Fruit fly (Drosophila melanogaster) whole organism, embryonic: ENCODE data around the gene Jhbp3.

Experiments
- Abd-B ChIP-seq: fragments of 200-800 bp; sonication (Bioruptor generic); optimal IDR thresholded peaks from 2 replicates; lab custom pipeline; 2018; ENCODE audit warnings: missing biosample characterization, mild to moderate bottlenecking, missing genetic modification characterization, moderate library complexity
- B-H2 ChIP-seq: fragments of 200-800 bp; sonication (Bioruptor generic); optimal IDR thresholded peaks from 2 replicates; lab custom pipeline; 2018; ENCODE audit warnings: missing biosample characterization, mild to moderate bottlenecking, missing genetic modification characterization
- CG10209 ChIP-seq: fragments of 200-800 bp; sonication (Bioruptor generic); optimal IDR thresholded peaks from 3 replicates; lab custom pipeline; 2017; ENCODE audit warnings: missing biosample characterization, mild to moderate bottlenecking, missing genetic modification characterization, missing genetic modification reagents
- CG10462 ChIP-seq: fragments of 200-800 bp; sonication (Bioruptor generic); optimal IDR thresholded peaks from 2 replicates; lab custom pipeline; 2016; ENCODE audit warnings: missing biosample characterization, missing genetic modification characterization
- CG11695 ChIP-seq: fragments of 200-800 bp; sonication (Bioruptor generic); IDR thresholded peaks from 3 replicates; pipeline ENCODE4 v1.3.6; 2022; ENCODE audit warnings: missing biosample characterization, missing genetic modification characterization
- CG11696 ChIP-seq: fragments of 200-800 bp; sonication (Bioruptor generic); IDR thresholded peaks from 2 replicates; pipeline ENCODE4 v1.3.6; 2022; ENCODE audit warnings: missing biosample characterization, missing genetic modification characterization
- CG1233 ChIP-seq: fragments of 200-800 bp; sonication (Bioruptor generic); optimal IDR thresholded peaks from 4 replicates; lab custom pipeline; 2018; ENCODE audit warnings: missing biosample characterization, mild to moderate bottlenecking, missing genetic modification characterization
- CG12659 ChIP-seq: fragments of 200-800 bp; sonication (Bioruptor generic); optimal IDR thresholded peaks from 3 replicates; lab custom pipeline; 2017; ENCODE audit warnings: mild to moderate bottlenecking, missing biosample characterization, missing genetic modification reagents, missing genetic modification characterization
- CG12942 ChIP-seq: fragments of 200-800 bp; sonication (Bioruptor generic); optimal IDR thresholded peaks from 3 replicates; lab custom pipeline; 2016; ENCODE audit warnings: missing biosample characterization, missing genetic modification characterization
- CG14050 ChIP-seq: fragments of 200-800 bp; sonication (Bioruptor generic); IDR thresholded peaks from 3 replicates; pipeline ENCODE4 v1.3.6; 2022; ENCODE audit warnings: missing biosample characterization, missing genetic modification characterization
- CG15269 ChIP-seq: fragments of 200-800 bp; sonication (Bioruptor generic); optimal IDR thresholded peaks from 2 replicates; lab custom pipeline; 2018; ENCODE audit warnings: missing biosample characterization, mild to moderate bottlenecking, missing genetic modification characterization, moderate library complexity
- CG1647 ChIP-seq: fragments of 200-800 bp; sonication (Bioruptor generic); optimal IDR thresholded peaks from 3 replicates; lab custom pipeline; 2016; ENCODE audit warnings: missing biosample characterization, missing genetic modification characterization
- CG17912 ChIP-seq: fragments of 200-800 bp; sonication (Bioruptor generic); optimal IDR thresholded peaks from 2 replicates; lab custom pipeline; 2018; ENCODE audit warnings: missing biosample characterization, mild to moderate bottlenecking, missing genetic modification characterization
- CG18262 ChIP-seq: fragments of 200-800 bp; optimal IDR thresholded peaks from 3 replicates; lab custom pipeline; 2019; ENCODE audit warnings: missing biosample characterization, mild to moderate bottlenecking, missing genetic modification characterization, moderate library complexity
- CG2199 ChIP-seq: fragments of 200-800 bp; sonication (Bioruptor generic); IDR thresholded peaks from 3 replicates; pipeline ENCODE4 v1.3.6; 2022; ENCODE audit warnings: missing biosample characterization, missing genetic modification characterization
- CG2875 ChIP-seq: fragments of 200-800 bp; sonication (Bioruptor generic); optimal IDR thresholded peaks from 2 replicates; lab custom pipeline; 2017; ENCODE audit warnings: missing biosample characterization, mild to moderate bottlenecking, missing genetic modification characterization, missing genetic modification reagents
- CG30020 ChIP-seq: fragments of 200-800 bp; optimal IDR thresholded peaks from 2 replicates; lab custom pipeline; 2019; ENCODE audit warnings: missing biosample characterization, mild to moderate bottlenecking, missing genetic modification characterization, moderate library complexity
- CG31441 ChIP-seq: fragments of 200-800 bp; sonication (Bioruptor generic); IDR thresholded peaks from 2 replicates; pipeline ENCODE4 v1.3.6; 2022; ENCODE audit warnings: missing biosample characterization, missing genetic modification characterization
- CG3281 ChIP-seq: fragments of 200-800 bp; sonication (Bioruptor generic); optimal IDR thresholded peaks from 3 replicates; lab custom pipeline; 2017; ENCODE audit warnings: missing biosample characterization, mild to moderate bottlenecking, missing genetic modification characterization
- CG33557 ChIP-seq: fragments of 200-800 bp; sonication (Bioruptor generic); optimal IDR thresholded peaks from 2 replicates; lab custom pipeline; 2019; ENCODE audit warnings: missing biosample characterization, mild to moderate bottlenecking, missing genetic modification characterization, moderate library complexity
- CG34376 ChIP-seq: fragments of 200-800 bp; sonication (Bioruptor generic); optimal IDR thresholded peaks from 2 replicates; lab custom pipeline; 2018; ENCODE audit warnings: missing biosample characterization, mild to moderate bottlenecking, missing genetic modification characterization
- CG34422 ChIP-seq: fragments of 200-800 bp; sonication (Bioruptor generic); IDR thresholded peaks from 3 replicates; pipeline ENCODE4 v1.3.6; 2022; ENCODE audit warnings: missing biosample characterization, missing genetic modification characterization
- CG4360 ChIP-seq: fragments of 200-800 bp; sonication (Bioruptor generic); IDR thresholded peaks from 2 replicates; pipeline ENCODE4 v1.3.6; 2022; ENCODE audit warnings: missing biosample characterization, missing genetic modification characterization
- CG43689 ChIP-seq: fragments of 200-800 bp; sonication (Bioruptor generic); IDR thresholded peaks from 2 replicates; pipeline ENCODE4 v1.3.6; 2022; ENCODE audit warnings: missing biosample characterization, missing genetic modification characterization
- CG4617 ChIP-seq: fragments of 200-800 bp; sonication (Bioruptor generic); optimal IDR thresholded peaks from 3 replicates; lab custom pipeline; 2016; ENCODE audit warnings: missing biosample characterization, missing genetic modification characterization, borderline replicate concordance
- CG4820 ChIP-seq: fragments of 200-800 bp; sonication (Bioruptor generic); optimal IDR thresholded peaks from 3 replicates; lab custom pipeline; 2016; ENCODE audit warnings: missing biosample characterization, missing genetic modification characterization
- CG5180 ChIP-seq: fragments of 200-800 bp; sonication (Bioruptor generic); optimal IDR thresholded peaks from 3 replicates; lab custom pipeline; 2017; ENCODE audit warnings: missing biosample characterization, missing genetic modification characterization, mild to moderate bottlenecking, moderate library complexity, missing genetic modification reagents
- CG6689 ChIP-seq: fragments of 200-800 bp; sonication (Bioruptor generic); IDR thresholded peaks from 2 replicates; pipeline ENCODE4 v1.3.6; 2022; ENCODE audit warnings: missing biosample characterization, missing genetic modification characterization
- CG6765 ChIP-seq: fragments of 200-800 bp; sonication (Bioruptor generic); optimal IDR thresholded peaks from 3 replicates; lab custom pipeline; 2017; ENCODE audit warnings: missing biosample characterization, mild to moderate bottlenecking, missing genetic modification characterization
- CG7987 ChIP-seq: fragments of 200-800 bp; sonication (Bioruptor generic); optimal IDR thresholded peaks from 2 replicates; lab custom pipeline; 2018; ENCODE audit warnings: missing biosample characterization, mild to moderate bottlenecking, missing genetic modification characterization, moderate library complexity
- CkIIα-i1 ChIP-seq: fragments of 200-800 bp; sonication (Bioruptor generic); IDR thresholded peaks from 2 replicates; pipeline ENCODE4 v1.3.6; 2022; ENCODE audit warnings: missing biosample characterization, missing genetic modification characterization
- CrebB ChIP-seq: fragments of 200-800 bp; sonication (Bioruptor generic); optimal IDR thresholded peaks from 3 replicates; lab custom pipeline; 2018; ENCODE audit warnings: missing biosample characterization, mild to moderate bottlenecking, missing genetic modification characterization
- Dfd ChIP-seq, 2 experiments: fragments of >200 bp; optimal IDR thresholded peaks; 2 replicates each; lab custom pipeline; 2017; ENCODE audit warnings: missing biosample characterization in 2 of 2, missing genetic modification characterization in 2 of 2
- H15 ChIP-seq: fragments of 200-800 bp; sonication (Bioruptor generic); IDR thresholded peaks from 3 replicates; pipeline ENCODE4 v1.3.6; 2022; ENCODE audit warnings: missing biosample characterization, missing genetic modification characterization
- Hmr ChIP-seq: fragments of 200-800 bp; sonication (Bioruptor generic); optimal IDR thresholded peaks from 3 replicates; lab custom pipeline; 2017; ENCODE audit warnings: mild to moderate bottlenecking, missing biosample characterization, missing genetic modification reagents, missing genetic modification characterization
- Lim3 ChIP-seq: fragments of 200-800 bp; sonication (Bioruptor generic); IDR thresholded peaks from 2 replicates; pipeline ENCODE4 v1.3.6; 2022; ENCODE audit warnings: missing biosample characterization, missing genetic modification characterization
- MBD-R2 ChIP-seq: fragments of 200-800 bp; sonication (Bioruptor generic); IDR thresholded peaks from 2 replicates; pipeline ENCODE4 v1.3.6; 2022; ENCODE audit warnings: missing biosample characterization, missing genetic modification characterization
- Nf-YA ChIP-seq: fragments of 200-800 bp; sonication (Bioruptor generic); IDR thresholded peaks from 2 replicates; pipeline ENCODE4 v1.3.6; 2022; ENCODE audit warnings: missing biosample characterization, missing genetic modification characterization
- Six4 ChIP-seq: fragments of 200-800 bp; sonication (Bioruptor generic); optimal IDR thresholded peaks from 2 replicates; lab custom pipeline; 2016; ENCODE audit warnings: missing biosample characterization, missing genetic modification characterization
- TFAM ChIP-seq: fragments of 200-800 bp; sonication (Bioruptor generic); optimal IDR thresholded peaks from 2 replicates; lab custom pipeline; 2017; ENCODE audit warnings: missing biosample characterization, missing genetic modification characterization, inconsistent platforms
- ab ChIP-seq: fragments of 200-800 bp; sonication (Bioruptor generic); optimal IDR thresholded peaks from 2 replicates; lab custom pipeline; 2016; ENCODE audit warnings: missing biosample characterization, missing genetic modification characterization
- dati ChIP-seq: fragments of 200-800 bp; sonication (Bioruptor generic); IDR thresholded peaks from 2 replicates; pipeline ENCODE4 v1.3.6; 2022; ENCODE audit warnings: missing biosample characterization, missing genetic modification characterization
- nerfin-1 ChIP-seq: fragments of 200-800 bp; sonication (Bioruptor generic); optimal IDR thresholded peaks from 3 replicates; lab custom pipeline; 2019; ENCODE audit warnings: missing biosample characterization, mild to moderate bottlenecking, missing genetic modification characterization, moderate library complexity
- rib ChIP-seq: fragments of 200-800 bp; sonication (Bioruptor generic); IDR thresholded peaks from 2 replicates; pipeline ENCODE4 v1.3.6; 2022; ENCODE audit warnings: missing biosample characterization, missing genetic modification characterization
- ro ChIP-seq: fragments of 200-800 bp; sonication (Bioruptor generic); IDR thresholded peaks from 2 replicates; pipeline ENCODE4 v1.3.6; 2022; ENCODE audit warnings: missing biosample characterization, missing genetic modification characterization
- run ChIP-seq: fragments of 200-800 bp; sonication (Bioruptor generic); optimal IDR thresholded peaks from 3 replicates; lab custom pipeline; 2018; ENCODE audit warnings: missing biosample characterization, mild to moderate bottlenecking, missing genetic modification characterization
- sc ChIP-seq, 3 experiments: fragments of >200 bp in 2 of 3; fragments of 200-800 bp in 1 of 3; sonication (Bioruptor generic) in 1 of 3; optimal IDR thresholded peaks; 2 replicates in 2 of 3; 3 replicates in 1 of 3; lab custom pipeline; 2017; ENCODE audit warnings: mild to moderate bottlenecking in 1 of 3, missing biosample characterization in 1 of 3, missing genetic modification characterization in 1 of 3, missing genetic modification reagents in 1 of 3
- slp2 ChIP-seq: fragments of 200-800 bp; sonication (Bioruptor generic); optimal IDR thresholded peaks from 2 replicates; lab custom pipeline; 2016; ENCODE audit warnings: missing biosample characterization, missing genetic modification characterization
- tll ChIP-seq, 2 experiments: fragments of 200-800 bp in 1 of 2; fragments of >200 bp in 1 of 2; sonication (Bioruptor generic) in 1 of 2; optimal IDR thresholded peaks; 2 replicates each; lab custom pipeline; 2017 to 2019; ENCODE audit warnings: missing biosample characterization in 2 of 2, missing genetic modification characterization in 2 of 2, mild to moderate bottlenecking in 1 of 2, moderate library complexity in 1 of 2
- wek ChIP-seq: fragments of 200-800 bp; sonication (Bioruptor generic); optimal IDR thresholded peaks from 3 replicates; lab custom pipeline; 2018; ENCODE audit warnings: missing biosample characterization, mild to moderate bottlenecking, missing genetic modification characterization, moderate library complexity

The Jhbp3 gene

dm6 chr3R:4910839-4911341 lies 44.2 kb downstream of the Jhbp3 start (continued):
- TF ChIP-seq tll (GFP tag; optimal IDR thresholded peaks at IDR 0.05; lab: Kevin White, UChicago) (no peak), CG34376 (GFP tag; lab: Kevin White, UChicago) (no peak), rib (peak; percentile 32; the same call in 1 of the 2 replicates), CG11695 (GFP tag; lab: Robert Waterston, UW) (no peak), Nf-YA (0 out of 2 replicates have a peak, but pooled peaks have one; percentile 16), TFAM (no peak), run (no peak), CG17912 (GFP tag; lab: Kevin White, UChicago) (peak; percentile 8), B-H2 (no peak), CG6765 (GFP tag; lab: Kevin White, UChicago) (no peak), Six4 (GFP tag; lab: Kevin White, UChicago) (no peak), CG4360 (GFP tag; lab: Robert Waterston, UW) (peak; percentile 92), CG1233 (GFP tag; lab: Kevin White, UChicago) (no peak), CG33557 (GFP tag; lab: Kevin White, UChicago) (no peak), CG15269 (tag; lab: Kevin White, UChicago) (no peak), CG12942 (no peak), wek (GFP tag; lab: Kevin White, UChicago) (no peak), CG7987 (GFP tag; lab: Kevin White, UChicago) (peak; percentile 3), CG2875 (no peak), CG14050 (GFP tag; lab: Robert Waterston, UW) (no peak), dati (GFP tag; lab: Robert Waterston, UW) (no peak), Dfd (GFP tag; optimal IDR thresholded peaks at IDR 0.05; lab: Kevin White, UChicago) (no peak), CkIIα-i1 (GFP tag; lab: Robert Waterston, UW) (no peak), CG43689 (no peak), CrebB (tag; lab: Kevin White, UChicago) (no peak), CG18262 (tag; lab: Kevin White, UChicago) (no peak), ab (no peak), CG5180 (no peak), CG4820 (no peak), Abd-B (no peak), CG10462 (no peak), Hmr (GFP tag; lab: Kevin White, UChicago) (peak; percentile 24), CG11696 (GFP tag; lab: Robert Waterston, UW) (no peak), MBD-R2 (GFP tag; lab: Robert Waterston, UW) (peak; percentile 20; the same call in 1 of the 2 replicates), H15 (no peak), CG31441 (GFP tag; lab: Robert Waterston, UW) (no peak), slp2 (no peak), sc (optimal IDR thresholded peaks at IDR 0.05; lab: Kevin White, UChicago) (no peak), sc (GFP tag; optimal IDR thresholded peaks at IDR 0.05; lab: Kevin White, UChicago) (no peak), CG10209 (GFP tag; lab: Kevin White, UChicago) (no peak), CG2199 (0 out of 3 replicates have a peak, but pooled peaks have one; percentile 1), CG30020 (tag; lab: Kevin White, UChicago) (no peak), CG3281 (GFP tag; lab: Kevin White, UChicago) (no peak), CG34422 (GFP tag; lab: Robert Waterston, UW) (peak; percentile 26; the same call in 1 of the 3 replicates), ro (GFP tag; lab: Robert Waterston, UW) (no peak), Lim3 (no peak), CG4617 (GFP tag; lab: Kevin White, UChicago) (no peak), CG6689 (GFP tag; lab: Robert Waterston, UW) (no peak), nerfin-1 (peak; percentile 98), CG12659 (no peak), CG1647 (GFP tag; lab: Kevin White, UChicago) (no peak)
